Fruit fly (Drosophila melanogaster): Measurements from ENCODE around the gene Spn.

Spn gene

dm6 chr3L:2489438-2489837 is 64.7 kb downstream of the Spn start (continued):
- TF ChIP-seq CG10565 (GFP tag; optimal IDR thresholded peaks at IDR 0.05) (no peak), CG4854 (GFP tag; optimal IDR thresholded peaks at IDR 0.05) (peak; percentile 43), Adf1 (GFP tag; IDR thresholded peaks at IDR 0.05) (no peak), CG31224 (GFP tag; IDR thresholded peaks at IDR 0.05) (no peak), Dref (GFP tag; IDR thresholded peaks at IDR 0.05) (no peak), bcd (GFP tag; optimal IDR thresholded peaks at IDR 0.05) (no peak), pnt (GFP tag; optimal IDR thresholded peaks at IDR 0.05) (no peak), jing (GFP tag; optimal IDR thresholded peaks at IDR 0.05) (no peak), pb (GFP tag; optimal IDR thresholded peaks at IDR 0.05) (no peak), CG1024 (GFP tag; IDR thresholded peaks at IDR 0.05) (no peak), Side (GFP tag; optimal IDR thresholded peaks at IDR 0.05) (peak; percentile 44), so (GFP tag; IDR thresholded peaks at IDR 0.05) (0 out of 3 replicates have a peak, but pooled peaks have one; percentile 21), pita (GFP tag; optimal IDR thresholded peaks at IDR 0.05) (no peak), zf30C (GFP tag; optimal IDR thresholded peaks at IDR 0.05) (no peak), Sox100B (GFP tag; optimal IDR thresholded peaks at IDR 0.05) (peak; percentile 73), Sox102F (GFP tag; optimal IDR thresholded peaks at IDR 0.05) (peak; percentile 39), ftz-f1 (GFP tag; optimal IDR thresholded peaks at IDR 0.05) (no peak), usp (GFP tag; optimal IDR thresholded peaks at IDR 0.05) (no peak), emc (GFP tag; optimal IDR thresholded peaks at IDR 0.05) (no peak), prd (optimal IDR thresholded peaks at IDR 0.05) (no peak), prd (GFP tag; IDR thresholded peaks at IDR 0.05) (peak; percentile 39; the same call in 1 of the 3 replicates), ken (GFP tag; IDR thresholded peaks at IDR 0.05) (no peak), CG32532 (GFP tag; IDR thresholded peaks at IDR 0.05) (no peak), Rfx (GFP tag; IDR thresholded peaks at IDR 0.05) (no peak), lmd (GFP tag; IDR thresholded peaks at IDR 0.05) (no peak), ssp (GFP tag; IDR thresholded peaks at IDR 0.05) (no peak), CG3995 (GFP tag; optimal IDR thresholded peaks at IDR 0.05) (no peak), CG6654 (GFP tag; optimal IDR thresholded peaks at IDR 0.05) (no peak), kni (GFP tag; optimal IDR thresholded peaks at IDR 0.05) (peak; percentile 60), abd-A (tag; optimal IDR thresholded peaks at IDR 0.05) (no peak), Hr51 (GFP tag; optimal IDR thresholded peaks at IDR 0.05) (peak in 1 of 2 experiments; percentile 16), twi (tag; optimal IDR thresholded peaks at IDR 0.05) (peak; percentile 1), CG6813 (GFP tag; optimal IDR thresholded peaks at IDR 0.05) (peak; percentile 83), dysf (GFP tag; IDR thresholded peaks at IDR 0.05) (no peak), CG18764 (GFP tag; optimal IDR thresholded peaks at IDR 0.05) (peak; percentile 51), fd64A (GFP tag; optimal IDR thresholded peaks at IDR 0.05) (peak; percentile 83), CG17829 (tag; optimal IDR thresholded peaks at IDR 0.05) (peak; percentile 0), tio (GFP tag; optimal IDR thresholded peaks at IDR 0.05) (no peak), insv (GFP tag; optimal IDR thresholded peaks at IDR 0.05) (no peak), z (GFP tag; IDR thresholded peaks at IDR 0.05) (0 out of 3 replicates have a peak, but pooled peaks have one; percentile 34), CG11695 (GFP tag; IDR thresholded peaks at IDR 0.05) (no peak), Fer2 (tag; optimal IDR thresholded peaks at IDR 0.05) (no peak), HLH3B (GFP tag; IDR thresholded peaks at IDR 0.05) (peak; percentile 45; the same call in 1 of the 2 replicates), ATbp (GFP tag; optimal IDR thresholded peaks at IDR 0.05) (peak; percentile 86), ranshi (GFP tag; IDR thresholded peaks at IDR 0.05) (no peak; the same call in 1 of the 2 replicates), aop (GFP tag; IDR thresholded peaks at IDR 0.05) (no peak), CG13894 (tag; optimal IDR thresholded peaks at IDR 0.05) (no peak), CG12071 (GFP tag; optimal IDR thresholded peaks at IDR 0.05) (peak; percentile 82), onecut (GFP tag; IDR thresholded peaks at IDR 0.05) (peak; percentile 62), tgo (GFP tag; IDR thresholded peaks at IDR 0.05) (no peak), Ravus (GFP tag; IDR thresholded peaks at IDR 0.05) (no peak), trh (GFP tag; optimal IDR thresholded peaks at IDR 0.05) (no peak), Xbp1 (GFP tag; optimal IDR thresholded peaks at IDR 0.05) (no peak)
